Worm (Caenorhabditis elegans) whole organism, L4/young adult: ENCODE results near the gene Y82E9BL.18.

Source experiments
- W03F9.2 ChIP-seq: fragments of 150-350 bp; optimal IDR thresholded peaks from 2 replicates; lab custom pipeline; 2014; ENCODE audit warnings: missing biosample characterization, missing genetic modification characterization
- him-1 ChIP-seq: sonication (generic microtip); optimal IDR thresholded peaks from 2 replicates; lab custom pipeline; 2016; ENCODE audit warnings: missing genotype, missing genetic modification reagents, missing genetic modification characterization, missing compliant biosample characterization

- TF ChIP-seq W03F9.2 (tag; lab: Kevin White, UChicago) (no peak), him-1 (tag; lab: Kevin White, UChicago) (no peak)
These were observed 27.9 kb downstream of the Y82E9BL.18 start for ce11 chrIII:1354523-1354922.
